Worm (Caenorhabditis elegans) whole organism, L1 larva: ENCODE data around the gene phdh-1.

Source experiments
- C04F5.9 ChIP-seq: sonication (generic microtip); optimal IDR thresholded peaks from 2 replicates; lab custom pipeline; 2016; ENCODE audit warnings: missing genetic modification characterization, missing compliant biosample characterization
- C16A3.4 ChIP-seq: fragments of 150-350 bp; optimal IDR thresholded peaks from 2 replicates; lab custom pipeline; 2014; ENCODE audit warnings: missing biosample characterization, missing genetic modification characterization
- F16B12.6 ChIP-seq: fragments of 150-350 bp; optimal IDR thresholded peaks from 2 replicates; lab custom pipeline; 2014; ENCODE audit warnings: missing biosample characterization, missing genetic modification characterization
- Y116A8C.19 ChIP-seq: sonication (generic microtip); optimal IDR thresholded peaks from 2 replicates; lab custom pipeline; 2016; ENCODE audit warnings: missing compliant biosample characterization, missing genetic modification characterization, borderline replicate concordance
- aha-1 ChIP-seq: fragments of 150-350 bp; optimal IDR thresholded peaks from 2 replicates; lab custom pipeline; 2014; ENCODE audit warnings: missing biosample characterization, missing genetic modification characterization
- alr-1 ChIP-seq: fragments of 200-800 bp; sonication (Bioruptor generic); optimal IDR thresholded peaks from 2 replicates; lab custom pipeline; 2018; ENCODE audit warnings: borderline replicate concordance, mild to moderate bottlenecking, missing genetic modification characterization, missing compliant biosample characterization
- aly-2 ChIP-seq: fragments of 150-350 bp; optimal IDR thresholded peaks from 2 replicates; lab custom pipeline; 2014; ENCODE audit warnings: missing biosample characterization, missing genetic modification characterization
- blmp-1 ChIP-seq: fragments of 150-350 bp; optimal IDR thresholded peaks from 2 replicates; lab custom pipeline; 2014; ENCODE audit warnings: missing biosample characterization, missing genetic modification characterization
- ceh-8 ChIP-seq: fragments of 200-800 bp; sonication (Bioruptor generic); optimal IDR thresholded peaks from 2 replicates; lab custom pipeline; 2018; ENCODE audit warnings: mild to moderate bottlenecking, missing genetic modification characterization, moderate library complexity, missing compliant biosample characterization
- ces-1 ChIP-seq: fragments of 150-350 bp; optimal IDR thresholded peaks from 2 replicates; lab custom pipeline; 2014; ENCODE audit warnings: missing biosample characterization, missing genetic modification reagents, missing genetic modification characterization
- dpl-1 ChIP-seq, 3 experiments: fragments of 150-350 bp in 2 of 3; sonication (generic microtip) in 1 of 3; optimal IDR thresholded peaks; 2 replicates each; lab custom pipeline; 2014 to 2017; ENCODE audit warnings: missing biosample characterization in 3 of 3, missing genetic modification characterization in 3 of 3, missing genetic modification reagents in 3 of 3
- efl-1 ChIP-seq, 4 experiments: fragments of 150-350 bp; optimal IDR thresholded peaks in 3 of 4; peaks in 1 of 4; 1 replicate in 1 of 4; 2 replicates in 3 of 4; lab custom pipeline; 2014; ENCODE audit warnings: missing biosample characterization in 2 of 4, missing genetic modification characterization in 2 of 4, missing genetic modification reagents in 2 of 4
- egl-13 ChIP-seq: sonication (generic microtip); optimal IDR thresholded peaks from 2 replicates; lab custom pipeline; 2016; ENCODE audit warnings: missing genotype, missing genetic modification reagents, missing genetic modification characterization, missing compliant biosample characterization
- egl-27 ChIP-seq, 2 experiments: fragments of 150-350 bp in 1 of 2; sonication (generic microtip); optimal IDR thresholded peaks; 3 replicates each; lab custom pipeline; 2017 to 2018; ENCODE audit warnings: missing biosample characterization in 2 of 2, missing genetic modification characterization in 2 of 2, missing genetic modification reagents in 2 of 2
- elt-2 ChIP-seq: sonication (generic microtip); optimal IDR thresholded peaks from 2 replicates; lab custom pipeline; 2016; ENCODE audit warnings: missing genetic modification characterization, mild to moderate bottlenecking, inconsistent platforms, missing compliant biosample characterization, missing genetic modification reagents
- elt-3 ChIP-seq, 6 experiments: fragments of 150-350 bp in 1 of 6; sonication (generic microtip); optimal IDR thresholded peaks; 2 replicates each; lab custom pipeline; 2017 to 2018; ENCODE audit warnings: missing biosample characterization in 6 of 6, missing genetic modification characterization in 6 of 6, inconsistent platforms in 1 of 6
- ets-5 ChIP-seq: fragments of 200-800 bp; sonication (Bioruptor generic); IDR thresholded peaks from 2 replicates; pipeline ENCODE4 v1.3.6; 2022; ENCODE audit warnings: missing genetic modification characterization, missing compliant biosample characterization
- fkh-10 ChIP-seq: sonication (generic microtip); optimal IDR thresholded peaks from 2 replicates; lab custom pipeline; 2017; ENCODE audit warnings: missing biosample characterization, missing genetic modification reagents, missing genetic modification characterization
- fkh-4 ChIP-seq: sonication (generic microtip); optimal IDR thresholded peaks from 2 replicates; lab custom pipeline; 2016; ENCODE audit warnings: missing compliant biosample characterization, missing genetic modification characterization, borderline replicate concordance
- hlh-17 ChIP-seq: fragments of 200-800 bp; sonication (Bioruptor generic); optimal IDR thresholded peaks from 2 replicates; lab custom pipeline; 2018; ENCODE audit warnings: missing genetic modification characterization, mild to moderate bottlenecking, missing compliant biosample characterization, moderate library complexity, borderline replicate concordance
- hlh-4 ChIP-seq: sonication (generic microtip); optimal IDR thresholded peaks from 2 replicates; lab custom pipeline; 2016; ENCODE audit warnings: mild to moderate bottlenecking, missing genetic modification characterization, missing compliant biosample characterization
- irx-1 ChIP-seq: sonication (generic microtip); optimal IDR thresholded peaks from 2 replicates; lab custom pipeline; 2016; ENCODE audit warnings: missing genetic modification characterization, missing compliant biosample characterization
- jun-1 ChIP-seq: fragments of 150-350 bp; optimal IDR thresholded peaks from 2 replicates; lab custom pipeline; 2014; ENCODE audit warnings: missing biosample characterization, missing genetic modification reagents, missing genetic modification characterization
- lin-13 ChIP-seq: fragments of 150-350 bp; optimal IDR thresholded peaks from 2 replicates; lab custom pipeline; 2014; ENCODE audit warnings: missing biosample characterization, missing genetic modification reagents, missing genetic modification characterization
- lin-14 ChIP-seq: fragments of 200-800 bp; sonication (Bioruptor generic); optimal IDR thresholded peaks from 2 replicates; lab custom pipeline; 2018; ENCODE audit warnings: mild to moderate bottlenecking, missing genetic modification characterization, moderate library complexity, missing compliant biosample characterization
- lin-15B ChIP-seq: fragments of 150-350 bp; sonication (generic microtip); optimal IDR thresholded peaks from 3 replicates; lab custom pipeline; 2014; ENCODE audit warnings: missing biosample characterization, missing genetic modification characterization
- lin-35 ChIP-seq, 2 experiments: fragments of 150-350 bp; optimal IDR thresholded peaks; 2 replicates each; lab custom pipeline; 2014; ENCODE audit warnings: missing biosample characterization in 2 of 2, missing genetic modification characterization in 2 of 2, missing genetic modification reagents in 2 of 2
- lin-39 ChIP-seq: fragments of 150-350 bp; optimal IDR thresholded peaks from 2 replicates; lab custom pipeline; 2014; ENCODE audit warnings: missing biosample characterization, missing genetic modification reagents, missing genetic modification characterization
- lsy-2 ChIP-seq, 2 experiments: fragments of 150-350 bp; optimal IDR thresholded peaks; 2 replicates each; lab custom pipeline; 2014; ENCODE audit warnings: missing biosample characterization in 2 of 2, missing genetic modification characterization in 2 of 2
- mdl-1 ChIP-seq, 2 experiments: fragments of 150-350 bp; optimal IDR thresholded peaks; 2 replicates each; lab custom pipeline; 2014 to 2017; ENCODE audit warnings: missing biosample characterization in 2 of 2, missing genetic modification characterization in 2 of 2, inconsistent platforms in 1 of 2
- nhr-19 ChIP-seq: fragments of 200-800 bp; sonication (Bioruptor generic); conservative IDR thresholded peaks from 2 replicates; pipeline ENCODE4 v1.3.6; 2022; ENCODE audit warnings: missing genetic modification characterization, missing compliant biosample characterization
- nhr-20 ChIP-seq: sonication (generic microtip); optimal IDR thresholded peaks from 2 replicates; lab custom pipeline; 2016; ENCODE audit warnings: mild to moderate bottlenecking, missing genetic modification characterization, missing compliant biosample characterization
- nhr-28 ChIP-seq: fragments of 150-350 bp; optimal IDR thresholded peaks from 2 replicates; lab custom pipeline; 2014; ENCODE audit warnings: missing biosample characterization, missing genetic modification characterization
- nhr-71 ChIP-seq: sonication (generic microtip); optimal IDR thresholded peaks from 2 replicates; lab custom pipeline; 2016; ENCODE audit warnings: mild to moderate bottlenecking, missing genetic modification characterization, moderate library complexity, missing compliant biosample characterization
- nhr-77 ChIP-seq: fragments of 150-350 bp; optimal IDR thresholded peaks from 2 replicates; lab custom pipeline; 2014; ENCODE audit warnings: missing biosample characterization, missing genetic modification characterization
- nhr-84 ChIP-seq: sonication (generic microtip); optimal IDR thresholded peaks from 2 replicates; lab custom pipeline; 2017; ENCODE audit warnings: missing biosample characterization, missing genetic modification characterization
- nhr-85 ChIP-seq: sonication (generic microtip); peaks from one replicate; lab custom pipeline; 2016; ENCODE audit warnings: missing genetic modification characterization, inconsistent platforms, missing compliant biosample characterization
- pag-3 ChIP-seq: sonication (generic microtip); optimal IDR thresholded peaks from 2 replicates; lab custom pipeline; 2017; ENCODE audit warnings: missing genetic modification characterization, mild to moderate bottlenecking, missing compliant biosample characterization, antibody characterized with exemption, borderline replicate concordance; ENCODE audit not compliant: insufficient read depth
- pax-3 ChIP-seq: fragments of 200-800 bp; sonication (Bioruptor generic); optimal IDR thresholded peaks from 2 replicates; lab custom pipeline; 2018; ENCODE audit warnings: mild to moderate bottlenecking, missing genetic modification characterization, moderate library complexity, missing compliant biosample characterization
- pqm-1 ChIP-seq: sonication (generic microtip); optimal IDR thresholded peaks from 3 replicates; lab custom pipeline; 2017; ENCODE audit warnings: missing biosample characterization, missing genetic modification characterization
- rnt-1 ChIP-seq: sonication (generic microtip); optimal IDR thresholded peaks from 2 replicates; lab custom pipeline; 2016; ENCODE audit warnings: mild to moderate bottlenecking, missing genetic modification characterization, moderate library complexity, missing compliant biosample characterization
- skn-1 ChIP-seq: fragments of 150-350 bp; optimal IDR thresholded peaks from 2 replicates; lab custom pipeline; 2014; ENCODE audit warnings: missing biosample characterization, missing genetic modification characterization
- snpc-4 ChIP-seq: fragments of 150-350 bp; optimal IDR thresholded peaks from 2 replicates; lab custom pipeline; 2014; ENCODE audit warnings: missing biosample characterization, missing genetic modification characterization
- snu-23 ChIP-seq: sonication (generic microtip); optimal IDR thresholded peaks from 2 replicates; lab custom pipeline; 2016; ENCODE audit warnings: missing genetic modification characterization, missing compliant biosample characterization
- sox-4 ChIP-seq: sonication (generic microtip); optimal IDR thresholded peaks from 2 replicates; lab custom pipeline; 2016; ENCODE audit warnings: missing genetic modification characterization, missing compliant biosample characterization
- tlp-1 ChIP-seq: fragments of 150-350 bp; optimal IDR thresholded peaks from 2 replicates; lab custom pipeline; 2014; ENCODE audit warnings: missing biosample characterization, missing genetic modification characterization
- unc-130 ChIP-seq: fragments of 150-350 bp; optimal IDR thresholded peaks from 2 replicates; lab custom pipeline; 2017; ENCODE audit warnings: missing biosample characterization, missing genetic modification characterization, inconsistent platforms
- unc-30 ChIP-seq: sonication (generic microtip); optimal IDR thresholded peaks from 2 replicates; lab custom pipeline; 2017; ENCODE audit warnings: missing biosample characterization, missing genetic modification characterization
- unc-62 ChIP-seq: fragments of 150-350 bp; optimal IDR thresholded peaks from 2 replicates; lab custom pipeline; 2014; ENCODE audit warnings: missing biosample characterization, missing genetic modification reagents, missing genetic modification characterization
- unc-86 ChIP-seq: sonication (generic microtip); optimal IDR thresholded peaks from 2 replicates; lab custom pipeline; 2016; ENCODE audit warnings: missing genetic modification characterization, missing compliant biosample characterization
- unc-98 ChIP-seq: fragments of 200-800 bp; sonication (Bioruptor generic); IDR thresholded peaks from 2 replicates; pipeline ENCODE4 v1.3.6; 2022; ENCODE audit warnings: missing genetic modification characterization, missing compliant biosample characterization
- zip-4 ChIP-seq: fragments of 200-800 bp; sonication (Bioruptor generic); optimal IDR thresholded peaks from 2 replicates; lab custom pipeline; 2018; ENCODE audit warnings: mild to moderate bottlenecking, missing genetic modification characterization, moderate library complexity, missing compliant biosample characterization
- ztf-4 ChIP-seq: fragments of 150-350 bp; optimal IDR thresholded peaks from 2 replicates; lab custom pipeline; 2014; ENCODE audit warnings: missing biosample characterization, missing genetic modification characterization

Gene phdh-1

DNA sequence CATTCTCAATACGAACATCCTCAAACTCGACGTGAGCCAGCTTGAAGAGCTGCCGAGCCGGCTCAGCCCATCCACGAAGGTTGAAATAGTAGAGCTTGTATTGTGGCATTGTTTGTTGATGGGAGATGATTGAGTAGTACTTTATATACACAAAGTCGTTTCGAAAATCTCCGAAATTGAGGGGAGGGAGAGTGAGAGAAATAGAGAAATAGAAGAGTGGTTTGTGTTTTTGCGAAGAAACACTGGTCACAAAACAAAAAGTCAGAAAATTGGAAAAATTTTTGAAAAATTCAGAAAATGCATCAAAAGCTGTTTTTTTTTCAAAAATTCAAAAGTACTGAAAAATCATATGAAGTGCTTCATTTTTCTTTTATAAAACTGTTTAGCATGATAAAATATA, 27.1 kb downstream of the phdh-1 start, which contains the start of gene gst-24:
Gene gst-24, minus strand, starts transcription at position 181 of the 400 bp plus-strand sequence.
- TF ChIP-seq C16A3.4 (tag; lab: Kevin White, UChicago), result no peak
- TF ChIP-seq dpl-1 (GFP tag; optimal IDR thresholded peaks at IDR 0.05; lab: Kevin White, UChicago), result peak in 1 of 3 experiments; percentile 6
- TF ChIP-seq lin-15B (tag; lab: Kevin White, UChicago), result no peak
- TF ChIP-seq rnt-1, result no peak
- TF ChIP-seq unc-30 (tag; lab: Kevin White, UChicago), result no peak
- no peak for TF ChIP-seq unc-86
- no peak for TF ChIP-seq mdl-1 (tag; optimal IDR thresholded peaks at IDR 0.05; lab: Kevin White, UChicago)
- no peak for TF ChIP-seq egl-27 (tag; optimal IDR thresholded peaks at IDR 0.05; lab: Kevin White, UChicago)
- no peak for TF ChIP-seq snpc-4 (tag; lab: Kevin White, UChicago)
- peak; percentile 67 for TF ChIP-seq nhr-85 (tag; lab: Kevin White, UChicago)
- TF ChIP-seq nhr-28 (tag; lab: Kevin White, UChicago), result no peak
- TF ChIP-seq ztf-4, result no peak
- TF ChIP-seq ces-1 (GFP tag; lab: Kevin White, UChicago), result no peak
- TF ChIP-seq zip-4 (GFP tag; lab: Kevin White, UChicago), result no peak
- TF ChIP-seq egl-13 (tag; lab: Kevin White, UChicago), result no peak
- no peak for TF ChIP-seq fkh-4 (tag; lab: Kevin White, UChicago)
- peak; percentile 3 for TF ChIP-seq snu-23 (GFP tag; lab: Kevin White, UChicago)
- peak; percentile 61 for TF ChIP-seq nhr-77
- TF ChIP-seq fkh-10 (GFP tag; lab: Kevin White, UChicago), result no peak
- no peak for TF ChIP-seq elt-3 (tag; optimal IDR thresholded peaks at IDR 0.05; lab: Kevin White, UChicago)
- TF ChIP-seq aly-2 (tag; lab: Kevin White, UChicago), result no peak
- no peak for TF ChIP-seq ets-5 (GFP tag; lab: Robert Waterston, UW)
- TF ChIP-seq nhr-19, result no peak
- peak in 1 of 2 experiments; percentile 15 for TF ChIP-seq lin-35 (GFP tag; optimal IDR thresholded peaks at IDR 0.05; lab: Kevin White, UChicago)
- no peak for TF ChIP-seq lin-13 (GFP tag; lab: Kevin White, UChicago)
- peak; percentile 29 for TF ChIP-seq lin-14 (GFP tag; lab: Kevin White, UChicago)
- TF ChIP-seq jun-1 (tag; lab: Kevin White, UChicago), result no peak
- TF ChIP-seq F16B12.6 (tag; lab: Kevin White, UChicago), result no peak
- TF ChIP-seq irx-1, result no peak
- TF ChIP-seq lsy-2 (tag; optimal IDR thresholded peaks at IDR 0.05; lab: Kevin White, UChicago), result no peak
- no peak for TF ChIP-seq aha-1 (tag; lab: Kevin White, UChicago)
- no peak for TF ChIP-seq pqm-1
- TF ChIP-seq unc-62 (GFP tag; lab: Kevin White, UChicago), result no peak
- TF ChIP-seq blmp-1 (tag; lab: Kevin White, UChicago), result no peak
- no peak for TF ChIP-seq efl-1 (optimal IDR thresholded peaks at IDR 0.05; lab: Kevin White, UChicago)
- no peak for TF ChIP-seq efl-1 (GFP tag; optimal IDR thresholded peaks at IDR 0.05 in 1 of 2; lab: Kevin White, UChicago)
- TF ChIP-seq nhr-71 (tag; lab: Kevin White, UChicago), result no peak
- TF ChIP-seq alr-1, result no peak
- no peak for TF ChIP-seq skn-1 (tag; lab: Kevin White, UChicago)
- no peak for TF ChIP-seq elt-2 (tag; lab: Kevin White, UChicago)
- no peak for TF ChIP-seq pax-3
- TF ChIP-seq Y116A8C.19 (tag; lab: Kevin White, UChicago), result no peak
- no peak for TF ChIP-seq unc-98 (GFP tag; lab: Robert Waterston, UW)
- TF ChIP-seq C04F5.9 (tag; lab: Kevin White, UChicago), result no peak

DNA sequence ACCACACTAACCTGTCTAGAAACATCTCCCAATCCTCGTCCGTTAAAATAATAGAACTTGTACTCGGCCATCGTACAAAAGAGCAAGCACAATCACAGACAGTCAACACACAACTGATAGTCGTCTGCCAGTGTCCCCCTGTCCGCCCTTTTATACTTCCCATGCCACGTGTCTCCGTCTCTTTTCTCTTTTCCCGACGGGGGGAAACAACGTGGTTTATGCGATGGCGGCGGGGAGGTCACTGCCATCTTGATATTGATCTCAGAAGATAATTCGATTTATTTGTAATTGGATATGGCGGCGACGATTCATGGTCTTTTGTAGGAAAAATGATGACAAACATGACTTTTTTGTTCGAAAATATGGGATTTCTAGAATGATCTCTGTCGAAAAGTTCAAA, 28.6 kb downstream of the phdh-1 start, which contains the start of gene gst-20:
Gene gst-20, minus strand, starts transcription at position 170 of the 400 bp plus-strand sequence.
- TF ChIP-seq sox-4 (tag; lab: Kevin White, UChicago), result no peak
- no peak for TF ChIP-seq hlh-4 (tag; lab: Kevin White, UChicago)
- no peak for TF ChIP-seq unc-130 (tag; lab: Kevin White, UChicago)
- TF ChIP-seq lin-39 (tag; lab: Kevin White, UChicago), result no peak
- no peak for TF ChIP-seq ets-5 (GFP tag; lab: Robert Waterston, UW)
- peak; percentile 35 to 92 for TF ChIP-seq mdl-1 (tag; optimal IDR thresholded peaks at IDR 0.05; lab: Kevin White, UChicago)
- TF ChIP-seq tlp-1, result no peak
- peak; percentile 89 for TF ChIP-seq nhr-85 (tag; lab: Kevin White, UChicago)
- no peak for TF ChIP-seq nhr-84
- no peak for TF ChIP-seq hlh-17
- TF ChIP-seq ceh-8 (GFP tag; lab: Kevin White, UChicago), result no peak
- peak; percentile 84 for TF ChIP-seq pag-3 (tag; lab: Kevin White, UChicago)
- TF ChIP-seq nhr-20 (tag; lab: Kevin White, UChicago), result peak; percentile 91
- peak; percentile 88 for TF ChIP-seq nhr-77
- peak; percentile 3 to 23 for TF ChIP-seq efl-1 (optimal IDR thresholded peaks at IDR 0.05; lab: Kevin White, UChicago)
- peak in 1 of 2 experiments; percentile 90 for TF ChIP-seq efl-1 (GFP tag; optimal IDR thresholded peaks at IDR 0.05 in 1 of 2; lab: Kevin White, UChicago)
